Fruit fly (Drosophila melanogaster): ENCODE measurements around the gene Flad2.

Flad2 gene

DNA sequence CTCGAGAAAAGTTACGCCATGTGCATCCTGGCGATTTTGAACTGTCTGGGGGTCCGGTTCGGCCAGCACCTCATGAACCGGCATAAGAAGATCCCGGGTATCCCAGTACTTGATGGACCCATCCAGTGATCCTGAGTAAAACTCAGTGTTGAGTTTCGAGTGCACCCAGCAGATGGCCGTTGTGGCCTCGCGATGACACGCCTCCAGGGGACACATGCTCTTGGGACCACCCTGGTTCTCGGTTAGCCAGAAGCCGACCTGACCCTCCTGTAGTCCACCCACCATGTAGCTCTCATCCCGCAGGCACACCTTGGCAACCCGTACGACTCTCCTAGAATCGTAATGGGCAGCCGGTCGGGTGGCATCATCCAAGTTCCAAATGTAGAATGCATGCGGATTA is 14.9 kb upstream of the Flad2 start:
- TF ChIP-seq tai (GFP tag; optimal IDR thresholded peaks at IDR 0.05) (no peak), N (GFP tag; optimal IDR thresholded peaks at IDR 0.05) (no peak), brk (GFP tag; optimal IDR thresholded peaks at IDR 0.05) (no peak), lola (GFP tag; optimal IDR thresholded peaks at IDR 0.05) (no peak), CG9705 (GFP tag; optimal IDR thresholded peaks at IDR 0.05) (no peak), GATAd (GFP tag; optimal IDR thresholded peaks at IDR 0.05) (no peak), Jra (GFP tag; optimal IDR thresholded peaks at IDR 0.05) (no peak), ey (GFP tag; optimal IDR thresholded peaks at IDR 0.05) (no peak), Hnf4 (GFP tag; optimal IDR thresholded peaks at IDR 0.05) (no peak), sage (GFP tag; optimal IDR thresholded peaks at IDR 0.05) (no peak), CG32264 (GFP tag; optimal IDR thresholded peaks at IDR 0.05) (no peak), Hr83 (GFP tag; optimal IDR thresholded peaks at IDR 0.05; ENCODE audit: poor library complexity, severe bottlenecking) (no peak), dsf (GFP tag; optimal IDR thresholded peaks at IDR 0.05; ENCODE audit: borderline replicate concordance) (no peak), Vsx2 (GFP tag; optimal IDR thresholded peaks at IDR 0.05; ENCODE audit: partially characterized antibody) (no peak), rgr (GFP tag; optimal IDR thresholded peaks at IDR 0.05) (no peak), psq (GFP tag; optimal IDR thresholded peaks at IDR 0.05) (no peak), Abd-B (GFP tag; optimal IDR thresholded peaks at IDR 0.05) (no peak), Sp1 (GFP tag; optimal IDR thresholded peaks at IDR 0.05) (no peak), pan (optimal IDR thresholded peaks at IDR 0.05) (no peak)

DNA sequence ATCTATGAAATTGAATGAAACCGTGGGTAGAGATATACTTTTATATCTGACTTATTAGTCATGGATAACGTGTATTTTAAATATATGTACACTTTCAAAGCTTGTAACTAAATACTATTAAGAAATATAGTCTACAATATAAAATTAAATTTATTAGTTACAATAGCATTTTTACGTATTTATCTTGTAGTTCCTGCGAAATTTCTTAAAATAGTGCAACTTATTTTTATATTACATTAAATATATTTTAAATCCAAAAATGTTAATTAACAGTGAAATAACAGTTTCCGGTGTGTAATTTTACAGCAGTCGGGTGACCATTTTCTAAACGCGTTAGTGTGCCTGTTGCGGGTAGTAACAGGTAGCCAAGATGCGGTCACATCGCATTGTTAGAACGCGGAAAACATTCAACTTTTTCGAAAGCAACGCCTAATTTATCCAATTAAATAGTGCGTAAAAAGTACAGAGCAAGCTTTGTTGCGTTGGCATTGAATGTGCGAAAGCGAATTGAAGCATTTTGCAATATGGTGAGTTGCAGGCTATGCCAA is 13.6 kb upstream of the Flad2 start, which contains the start of the genes CG10859 and CG7110:
Gene CG10859 (minus strand): TSS at position 51 of the 548 bp plus-strand sequence.
Gene CG7110 (plus strand): TSS at position 378 of the 548 bp plus-strand sequence.
- TF ChIP-seq Dif (GFP tag; optimal IDR thresholded peaks at IDR 0.05; ENCODE audit: partially characterized antibody), result no peak
- no peak for TF ChIP-seq psq (GFP tag; optimal IDR thresholded peaks at IDR 0.05)
- no peak for TF ChIP-seq ey (GFP tag; optimal IDR thresholded peaks at IDR 0.05)
- TF ChIP-seq fru (GFP tag; optimal IDR thresholded peaks at IDR 0.05), result no peak
- no peak for TF ChIP-seq N (GFP tag; optimal IDR thresholded peaks at IDR 0.05)
- TF ChIP-seq br (GFP tag; optimal IDR thresholded peaks at IDR 0.05), result no peak
- peak; percentile 48 for TF ChIP-seq sage (GFP tag; optimal IDR thresholded peaks at IDR 0.05)
- peak; percentile 31 for TF ChIP-seq dmrt93B (GFP tag; optimal IDR thresholded peaks at IDR 0.05)
- no peak for TF ChIP-seq Hr83 (GFP tag; optimal IDR thresholded peaks at IDR 0.05; ENCODE audit: poor library complexity, severe bottlenecking)
- TF ChIP-seq lola (GFP tag; optimal IDR thresholded peaks at IDR 0.05), result no peak
- no peak for TF ChIP-seq jim (GFP tag; optimal IDR thresholded peaks at IDR 0.05)
- no peak for TF ChIP-seq GATAd (GFP tag; optimal IDR thresholded peaks at IDR 0.05)
- peak; percentile 62 for TF ChIP-seq Sp1 (GFP tag; optimal IDR thresholded peaks at IDR 0.05)
- no peak for TF ChIP-seq Dfd (GFP tag; optimal IDR thresholded peaks at IDR 0.05)
- no peak for TF ChIP-seq woc (GFP tag; optimal IDR thresholded peaks at IDR 0.05)
- TF ChIP-seq HLH106 (tag; optimal IDR thresholded peaks at IDR 0.05), result peak; percentile 20
- peak in 1 of 2 experiments; percentile 0 for TF ChIP-seq foxo (GFP tag; optimal IDR thresholded peaks at IDR 0.05)
- no peak for TF ChIP-seq pan (optimal IDR thresholded peaks at IDR 0.05)
- TF ChIP-seq Jra (GFP tag; optimal IDR thresholded peaks at IDR 0.05), result no peak
- peak; percentile 38 for TF ChIP-seq rgr (GFP tag; optimal IDR thresholded peaks at IDR 0.05)
- no peak for TF ChIP-seq sv (GFP tag; optimal IDR thresholded peaks at IDR 0.05)
- no peak for TF ChIP-seq Mio (GFP tag; optimal IDR thresholded peaks at IDR 0.05)
- no peak for TF ChIP-seq brk (GFP tag; optimal IDR thresholded peaks at IDR 0.05)
- peak; percentile 42 for TF ChIP-seq CG9705 (GFP tag; optimal IDR thresholded peaks at IDR 0.05)
- TF ChIP-seq Myc (optimal IDR thresholded peaks at IDR 0.05), result peak; percentile 21
- TF ChIP-seq usp (GFP tag; optimal IDR thresholded peaks at IDR 0.05), result no peak
- no peak for TF ChIP-seq CG32264 (GFP tag; optimal IDR thresholded peaks at IDR 0.05)
- TF ChIP-seq CrebA (GFP tag; optimal IDR thresholded peaks at IDR 0.05; ENCODE audit: borderline replicate concordance), result no peak
- no peak for TF ChIP-seq Rel (GFP tag; optimal IDR thresholded peaks at IDR 0.05)
- no peak for TF ChIP-seq Rel (tag; optimal IDR thresholded peaks at IDR 0.05)
- no peak for TF ChIP-seq Hr78 (GFP tag; optimal IDR thresholded peaks at IDR 0.05)
- TF ChIP-seq h (GFP tag; optimal IDR thresholded peaks at IDR 0.05), result peak; percentile 21

DNA sequence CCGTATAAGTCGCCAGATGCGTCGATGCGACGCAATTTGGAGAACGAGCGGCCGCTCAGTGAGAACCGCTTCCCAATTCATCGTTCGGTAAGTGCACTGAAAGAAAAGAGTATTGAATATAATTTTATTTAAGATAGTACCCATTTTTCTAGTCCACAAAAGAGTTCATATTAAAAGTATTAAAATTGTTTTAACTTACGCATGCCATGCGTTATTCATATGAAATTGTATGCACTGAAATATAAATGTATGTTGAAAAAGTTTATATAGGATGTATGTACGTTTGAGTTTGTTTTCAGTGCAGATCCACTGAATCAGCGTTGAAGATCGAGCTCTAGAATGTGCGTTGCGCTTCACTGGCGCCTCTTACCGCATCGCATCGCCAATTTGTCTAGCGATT is 12.8 kb upstream of the Flad2 start:
- TF ChIP-seq Vsx2 (GFP tag; optimal IDR thresholded peaks at IDR 0.05; ENCODE audit: partially characterized antibody), result no peak
- TF ChIP-seq sv (GFP tag; optimal IDR thresholded peaks at IDR 0.05), result no peak
- no peak for TF ChIP-seq Dfd (GFP tag; optimal IDR thresholded peaks at IDR 0.05)
- TF ChIP-seq HLH106 (tag; optimal IDR thresholded peaks at IDR 0.05), result no peak
- no peak for TF ChIP-seq h (GFP tag; optimal IDR thresholded peaks at IDR 0.05)
- no peak for TF ChIP-seq Sp1 (GFP tag; optimal IDR thresholded peaks at IDR 0.05)
- no peak for TF ChIP-seq br (GFP tag; optimal IDR thresholded peaks at IDR 0.05)
- TF ChIP-seq usp (GFP tag; optimal IDR thresholded peaks at IDR 0.05), result no peak
- no peak for TF ChIP-seq CrebA (GFP tag; optimal IDR thresholded peaks at IDR 0.05; ENCODE audit: borderline replicate concordance)
- no peak for TF ChIP-seq psq (GFP tag; optimal IDR thresholded peaks at IDR 0.05)
- TF ChIP-seq dmrt93B (GFP tag; optimal IDR thresholded peaks at IDR 0.05), result no peak
